Worm (Caenorhabditis elegans) whole organism, late embryonic: Measurements from ENCODE around the gene C29A12.6.

ENCODE experiments used
- C08G9.2 ChIP-seq: sonication (generic microtip); optimal IDR thresholded peaks from 2 replicates; lab custom pipeline; 2016; ENCODE audit warnings: mild to moderate bottlenecking, missing genetic modification characterization, moderate library complexity, missing compliant biosample characterization
- C38D4.7 ChIP-seq: fragments of 200-800 bp; sonication (Bioruptor generic); optimal IDR thresholded peaks from 2 replicates; lab custom pipeline; 2018; ENCODE audit warnings: mild to moderate bottlenecking, missing genetic modification characterization, moderate library complexity, missing compliant biosample characterization
- F13H6.1 ChIP-seq: sonication (generic microtip); optimal IDR thresholded peaks from 2 replicates; lab custom pipeline; 2016; ENCODE audit warnings: missing genetic modification characterization, missing compliant biosample characterization
- Y22D7AL.16 ChIP-seq: sonication (generic microtip); optimal IDR thresholded peaks from 2 replicates; lab custom pipeline; 2016; ENCODE audit warnings: missing genetic modification characterization, missing compliant biosample characterization
- ceh-14 ChIP-seq: sonication (generic microtip); optimal IDR thresholded peaks from 2 replicates; lab custom pipeline; 2016; ENCODE audit warnings: missing genotype, missing genetic modification characterization, missing compliant biosample characterization
- ceh-18 ChIP-seq: sonication (generic microtip); optimal IDR thresholded peaks from 2 replicates; lab custom pipeline; 2016; ENCODE audit warnings: missing genetic modification characterization, missing compliant biosample characterization
- ceh-2 ChIP-seq: sonication (generic microtip); optimal IDR thresholded peaks from 2 replicates; lab custom pipeline; 2016; ENCODE audit warnings: missing genotype, missing genetic modification characterization, missing compliant biosample characterization
- ceh-22 ChIP-seq: sonication (generic microtip); optimal IDR thresholded peaks from 2 replicates; lab custom pipeline; 2017; ENCODE audit warnings: missing biosample characterization, missing genetic modification characterization
- ceh-30 ChIP-seq: fragments of 150-350 bp; optimal IDR thresholded peaks from 2 replicates; lab custom pipeline; 2014; ENCODE audit warnings: missing biosample characterization, missing genetic modification characterization
- ceh-31 ChIP-seq: sonication (generic microtip); optimal IDR thresholded peaks from 2 replicates; lab custom pipeline; 2016; ENCODE audit warnings: missing genetic modification characterization, missing compliant biosample characterization
- ceh-48 ChIP-seq: sonication (generic microtip); optimal IDR thresholded peaks from 2 replicates; lab custom pipeline; 2016; ENCODE audit warnings: missing genetic modification characterization, inconsistent platforms, missing compliant biosample characterization
- dmd-4 ChIP-seq: sonication (generic microtip); optimal IDR thresholded peaks from 2 replicates; lab custom pipeline; 2016; ENCODE audit warnings: borderline replicate concordance, missing genetic modification characterization, missing compliant biosample characterization
- ets-4 ChIP-seq: sonication (generic microtip); optimal IDR thresholded peaks from 2 replicates; lab custom pipeline; 2016; ENCODE audit warnings: missing genetic modification characterization, missing compliant biosample characterization
- eyg-1 ChIP-seq: sonication (generic microtip); optimal IDR thresholded peaks from 2 replicates; lab custom pipeline; 2016; ENCODE audit warnings: missing genotype, missing genetic modification characterization, missing compliant biosample characterization
- fax-1 ChIP-seq: sonication (generic microtip); optimal IDR thresholded peaks from 2 replicates; lab custom pipeline; 2016; ENCODE audit warnings: missing genotype, missing genetic modification characterization, missing compliant biosample characterization
- fkh-10 ChIP-seq: fragments of 150-350 bp; optimal IDR thresholded peaks from 2 replicates; lab custom pipeline; 2014; ENCODE audit warnings: missing biosample characterization, missing genetic modification reagents, missing genetic modification characterization
- hlh-13 ChIP-seq: fragments of 200-800 bp; sonication (Bioruptor generic); optimal IDR thresholded peaks from 2 replicates; lab custom pipeline; 2018; ENCODE audit warnings: mild to moderate bottlenecking, missing genetic modification characterization, missing compliant biosample characterization
- hlh-30 ChIP-seq: sonication (generic microtip); optimal IDR thresholded peaks from 2 replicates; lab custom pipeline; 2017; ENCODE audit warnings: antibody characterized with exemption, missing genetic modification characterization, missing compliant biosample characterization; ENCODE audit not compliant: insufficient read depth
- lim-6 ChIP-seq: sonication (generic microtip); optimal IDR thresholded peaks from 2 replicates; lab custom pipeline; 2016; ENCODE audit warnings: missing genetic modification characterization, missing compliant biosample characterization
- mec-3 ChIP-seq: sonication (generic microtip); optimal IDR thresholded peaks from 2 replicates; lab custom pipeline; 2016; ENCODE audit warnings: borderline replicate concordance, missing genetic modification characterization, missing compliant biosample characterization
- nfya-1 ChIP-seq: sonication (generic microtip); optimal IDR thresholded peaks from 2 replicates; lab custom pipeline; 2017; ENCODE audit warnings: missing genetic modification characterization, mild to moderate bottlenecking, missing compliant biosample characterization, antibody characterized with exemption, moderate library complexity
- nhr-11 ChIP-seq: fragments of 150-350 bp; optimal IDR thresholded peaks from 2 replicates; lab custom pipeline; 2014; ENCODE audit warnings: missing biosample characterization, missing genetic modification characterization
- nhr-232 ChIP-seq: sonication (generic microtip); optimal IDR thresholded peaks from 2 replicates; lab custom pipeline; 2016; ENCODE audit warnings: missing genetic modification characterization, missing compliant biosample characterization
- odd-2 ChIP-seq: sonication (generic microtip); optimal IDR thresholded peaks from 2 replicates; lab custom pipeline; 2017; ENCODE audit warnings: antibody characterized with exemption, mild to moderate bottlenecking, missing genetic modification characterization, missing compliant biosample characterization
- pag-3 ChIP-seq: sonication (generic microtip); optimal IDR thresholded peaks from 2 replicates; lab custom pipeline; 2016; ENCODE audit warnings: missing compliant biosample characterization, missing genetic modification characterization, borderline replicate concordance
- pros-1 ChIP-seq: fragments of 150-350 bp; optimal IDR thresholded peaks from 2 replicates; lab custom pipeline; 2014; ENCODE audit warnings: missing biosample characterization, missing genetic modification reagents, missing genetic modification characterization
- rnt-1 ChIP-seq: sonication (generic microtip); optimal IDR thresholded peaks from 2 replicates; lab custom pipeline; 2016; ENCODE audit warnings: missing genetic modification characterization, missing compliant biosample characterization
- sdc-2 ChIP-seq: sonication (generic microtip); optimal IDR thresholded peaks from 2 replicates; lab custom pipeline; 2016; ENCODE audit warnings: missing genotype, missing genetic modification characterization, missing compliant biosample characterization
- sox-2 ChIP-seq: fragments of 200-800 bp; sonication (Bioruptor generic); IDR thresholded peaks from 2 replicates; pipeline ENCODE4 v1.3.6; 2022; ENCODE audit warnings: missing genetic modification reagents, missing genetic modification characterization, missing compliant biosample characterization
- syd-9 ChIP-seq: sonication (generic microtip); optimal IDR thresholded peaks from 2 replicates; lab custom pipeline; 2016; ENCODE audit warnings: mild to moderate bottlenecking, missing genetic modification characterization, moderate library complexity, missing compliant biosample characterization
- tbx-2 ChIP-seq: sonication (generic microtip); optimal IDR thresholded peaks from 2 replicates; lab custom pipeline; 2016; ENCODE audit warnings: missing genetic modification characterization, missing compliant biosample characterization
- ttx-3 ChIP-seq: sonication (generic microtip); optimal IDR thresholded peaks from 2 replicates; lab custom pipeline; 2016; ENCODE audit warnings: missing genetic modification reagents, missing genetic modification characterization, missing compliant biosample characterization
- unc-42 ChIP-seq: sonication (generic microtip); optimal IDR thresholded peaks from 2 replicates; lab custom pipeline; 2016; ENCODE audit warnings: missing genotype, missing genetic modification characterization, missing compliant biosample characterization
- unc-86 ChIP-seq: sonication (generic microtip); optimal IDR thresholded peaks from 2 replicates; lab custom pipeline; 2016; ENCODE audit warnings: missing genetic modification characterization, missing compliant biosample characterization

C29A12.6 gene

ce11 chrV:10867586-10867985, 20.6 kb downstream of the C29A12.6 start:
- TF ChIP-seq unc-86 (no peak), ttx-3 (tag; lab: Kevin White, UChicago) (no peak), hlh-30 (tag; lab: Kevin White, UChicago) (peak; percentile 42), ceh-48 (tag; lab: Kevin White, UChicago) (no peak), ceh-22 (tag; lab: Kevin White, UChicago) (no peak)

ce11 chrV:10870050-10870449, 23.1 kb downstream of the C29A12.6 start:
- no peak for TF ChIP-seq ceh-2
- TF ChIP-seq sox-2: no peak
- no peak for TF ChIP-seq F13H6.1 (tag; lab: Kevin White, UChicago)
- no peak for TF ChIP-seq pag-3 (tag; lab: Kevin White, UChicago)
- TF ChIP-seq ceh-14 (tag; lab: Kevin White, UChicago): no peak
- TF ChIP-seq Y22D7AL.16 (tag; lab: Kevin White, UChicago): no peak
- no peak for TF ChIP-seq lim-6 (tag; lab: Kevin White, UChicago)

ce11 chrV:10871457-10871861, 24.5 kb downstream of the C29A12.6 start:
- peak; percentile 35 for TF ChIP-seq ceh-14 (tag; lab: Kevin White, UChicago)
- TF ChIP-seq C08G9.2 (tag; lab: Kevin White, UChicago): peak; percentile 29
- TF ChIP-seq pros-1: peak; percentile 12
- TF ChIP-seq nfya-1: peak; percentile 47
- TF ChIP-seq F13H6.1 (tag; lab: Kevin White, UChicago): peak; percentile 3
- TF ChIP-seq nhr-11 (tag; lab: Kevin White, UChicago): no peak
- TF ChIP-seq hlh-30 (tag; lab: Kevin White, UChicago): peak; percentile 45
- TF ChIP-seq sdc-2 (tag; lab: Kevin White, UChicago): peak; percentile 22
- TF ChIP-seq ceh-31 (tag; lab: Kevin White, UChicago): peak; percentile 58
- TF ChIP-seq hlh-13 (GFP tag; lab: Kevin White, UChicago): no peak
- no peak for TF ChIP-seq ets-4 (tag; lab: Kevin White, UChicago)
- peak; percentile 20 for TF ChIP-seq tbx-2 (tag; lab: Kevin White, UChicago)
- peak; percentile 17 for TF ChIP-seq fkh-10 (GFP tag; lab: Kevin White, UChicago)
- TF ChIP-seq rnt-1 (tag; lab: Kevin White, UChicago): no peak
- peak; percentile 88 for TF ChIP-seq unc-42 (tag; lab: Kevin White, UChicago)
- peak; percentile 81 for TF ChIP-seq ceh-18 (tag; lab: Kevin White, UChicago)

DNA sequence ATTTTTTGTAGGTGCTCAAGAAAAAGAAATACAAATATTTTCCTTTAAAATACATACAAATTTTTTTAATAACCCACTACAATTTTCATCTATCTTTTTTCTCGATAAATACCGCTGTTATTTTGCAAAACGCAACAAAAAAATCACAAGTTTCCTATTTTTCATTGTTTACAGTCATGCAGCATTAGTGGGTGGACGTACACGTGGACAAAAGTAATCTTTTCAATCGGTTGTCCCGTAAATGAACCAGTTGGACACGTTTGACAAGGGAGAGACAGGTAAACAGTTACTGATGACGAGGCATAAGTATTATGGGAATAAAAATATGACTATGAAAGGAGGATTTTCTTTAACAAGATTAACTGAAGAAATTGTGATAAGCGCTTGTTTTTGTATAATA, 26.2 kb downstream of the C29A12.6 start:
- TF ChIP-seq fax-1 (tag; lab: Kevin White, UChicago): no peak
- no peak for TF ChIP-seq eyg-1 (tag; lab: Kevin White, UChicago)
- TF ChIP-seq odd-2 (tag; lab: Kevin White, UChicago): no peak
- TF ChIP-seq pag-3 (tag; lab: Kevin White, UChicago): no peak
- no peak for TF ChIP-seq syd-9 (tag; lab: Kevin White, UChicago)
- no peak for TF ChIP-seq mec-3 (tag; lab: Kevin White, UChicago)
- no peak for TF ChIP-seq unc-86
- no peak for TF ChIP-seq ceh-22 (tag; lab: Kevin White, UChicago)
- TF ChIP-seq ceh-48 (tag; lab: Kevin White, UChicago): no peak
- no peak for TF ChIP-seq sox-2
- TF ChIP-seq nhr-232 (tag; lab: Kevin White, UChicago): no peak
- no peak for TF ChIP-seq C38D4.7 (GFP tag; lab: Kevin White, UChicago)
- TF ChIP-seq ceh-30: no peak
- no peak for TF ChIP-seq dmd-4 (tag; lab: Kevin White, UChicago)
- TF ChIP-seq, all 69 proteins: peak for 0
